Fruit fly (Drosophila melanogaster) whole organism, prepupa: Measurements from ENCODE around the gene CG34175.

Source experiments
- Blimp-1 ChIP-seq: fragments of 200-800 bp; sonication (Bioruptor generic); optimal IDR thresholded peaks from 3 replicates; lab custom pipeline; 2017; ENCODE audit warnings: missing biosample characterization, missing genetic modification characterization, mild to moderate bottlenecking, moderate library complexity, missing genetic modification reagents
- CG11294 ChIP-seq: fragments of 200-800 bp; sonication (Bioruptor generic); IDR thresholded peaks from 2 replicates; pipeline ENCODE4 v1.3.6; 2022; ENCODE audit warnings: missing biosample characterization, missing genetic modification characterization
- CG11762 ChIP-seq: fragments of 200-800 bp; sonication (Bioruptor generic); optimal IDR thresholded peaks from 3 replicates; lab custom pipeline; 2016; ENCODE audit warnings: missing biosample characterization, missing genetic modification characterization; ENCODE audit not compliant: insufficient read depth
- CG11902 ChIP-seq: fragments of 200-800 bp; sonication (Bioruptor generic); optimal IDR thresholded peaks from 3 replicates; lab custom pipeline; 2016; ENCODE audit warnings: missing biosample characterization, missing genetic modification characterization
- CG1621 ChIP-seq: fragments of 200-800 bp; sonication (Bioruptor generic); optimal IDR thresholded peaks from 3 replicates; lab custom pipeline; 2018; ENCODE audit warnings: missing biosample characterization, mild to moderate bottlenecking, missing genetic modification characterization
- CG16779 ChIP-seq: fragments of 200-800 bp; sonication (Bioruptor generic); optimal IDR thresholded peaks from 3 replicates; lab custom pipeline; 2017; ENCODE audit warnings: missing biosample characterization, mild to moderate bottlenecking, missing genetic modification characterization
- CG3032 ChIP-seq: fragments of 200-800 bp; optimal IDR thresholded peaks from 2 replicates; lab custom pipeline; 2019; ENCODE audit warnings: missing biosample characterization, mild to moderate bottlenecking, missing genetic modification characterization, moderate library complexity
- CG31627 ChIP-seq: fragments of 200-800 bp; sonication (Bioruptor generic); optimal IDR thresholded peaks from 3 replicates; lab custom pipeline; 2016; ENCODE audit warnings: missing biosample characterization, missing genetic modification characterization
- CG3919 ChIP-seq: fragments of 200-800 bp; sonication (Bioruptor generic); optimal IDR thresholded peaks from 3 replicates; lab custom pipeline; 2016; ENCODE audit warnings: missing biosample characterization, missing genetic modification characterization
- CG6276 ChIP-seq: fragments of 200-800 bp; sonication (Bioruptor generic); optimal IDR thresholded peaks from 2 replicates; lab custom pipeline; 2017; ENCODE audit warnings: missing biosample characterization, mild to moderate bottlenecking, missing genetic modification characterization
- CG6792 ChIP-seq: fragments of 200-800 bp; sonication (Bioruptor generic); optimal IDR thresholded peaks from 3 replicates; lab custom pipeline; 2016; ENCODE audit warnings: missing biosample characterization, missing genetic modification characterization
- CG6808 ChIP-seq: fragments of 200-800 bp; sonication (Bioruptor generic); optimal IDR thresholded peaks from 3 replicates; lab custom pipeline; 2017; ENCODE audit warnings: missing biosample characterization, missing genetic modification characterization, mild to moderate bottlenecking, moderate library complexity, missing genetic modification reagents
- CG6854 ChIP-seq: fragments of 200-800 bp; sonication (Bioruptor generic); optimal IDR thresholded peaks from 2 replicates; lab custom pipeline; 2017; ENCODE audit warnings: missing biosample characterization, mild to moderate bottlenecking, missing genetic modification characterization
- CG7368 ChIP-seq: fragments of 200-800 bp; sonication (Bioruptor generic); optimal IDR thresholded peaks from 3 replicates; lab custom pipeline; 2016; ENCODE audit warnings: missing biosample characterization, missing genetic modification characterization
- CG8319 ChIP-seq: fragments of 200-800 bp; sonication (Bioruptor generic); optimal IDR thresholded peaks from 3 replicates; lab custom pipeline; 2016; ENCODE audit warnings: missing biosample characterization, missing genetic modification characterization
- CG9139 ChIP-seq: fragments of 200-800 bp; sonication (Bioruptor generic); optimal IDR thresholded peaks from 3 replicates; lab custom pipeline; 2017; ENCODE audit warnings: missing biosample characterization, mild to moderate bottlenecking, missing genetic modification characterization
- Eip75B ChIP-seq: fragments of 200-800 bp; sonication (Bioruptor generic); optimal IDR thresholded peaks from 3 replicates; lab custom pipeline; 2016; ENCODE audit warnings: missing biosample characterization, missing genetic modification characterization
- Eip78C ChIP-seq: fragments of 200-800 bp; sonication (Bioruptor generic); peaks from one replicate; lab custom pipeline; 2016; ENCODE audit warnings: missing biosample characterization, missing genetic modification characterization
- Eip93F ChIP-seq: fragments of 200-800 bp; sonication (Bioruptor generic); optimal IDR thresholded peaks from 2 replicates; lab custom pipeline; 2016; ENCODE audit warnings: missing biosample characterization, mild to moderate bottlenecking, missing genetic modification characterization
- Ets21C ChIP-seq: fragments of 200-800 bp; sonication (Bioruptor generic); optimal IDR thresholded peaks from 3 replicates; lab custom pipeline; 2016; ENCODE audit warnings: missing biosample characterization, missing genetic modification characterization
- Ets96B ChIP-seq: fragments of 200-800 bp; optimal IDR thresholded peaks from 2 replicates; lab custom pipeline; 2019; ENCODE audit warnings: missing biosample characterization, mild to moderate bottlenecking, missing genetic modification characterization, moderate library complexity
- Gug ChIP-seq: fragments of 200-800 bp; sonication (Bioruptor generic); IDR thresholded peaks from 2 replicates; pipeline ENCODE4 v1.3.6; 2022; ENCODE audit warnings: missing biosample characterization, missing genetic modification characterization
- Hr38 ChIP-seq: sonication (Bioruptor generic); optimal IDR thresholded peaks from 2 replicates; lab custom pipeline; 2016; ENCODE audit warnings: missing biosample characterization, missing genetic modification characterization
- Hr39 ChIP-seq: fragments of 200-800 bp; sonication (Bioruptor generic); optimal IDR thresholded peaks from 2 replicates; lab custom pipeline; 2016; ENCODE audit warnings: missing biosample characterization, missing genetic modification characterization
- Hr4 ChIP-seq: fragments of 200-800 bp; sonication (Bioruptor generic); optimal IDR thresholded peaks from 3 replicates; lab custom pipeline; 2016; ENCODE audit warnings: missing biosample characterization, missing genetic modification characterization
- Lpt ChIP-seq: fragments of 200-800 bp; sonication (Bioruptor generic); optimal IDR thresholded peaks from 3 replicates; lab custom pipeline; 2016; ENCODE audit warnings: missing biosample characterization, missing genetic modification characterization
- Met ChIP-seq: fragments of 200-800 bp; sonication (Bioruptor generic); optimal IDR thresholded peaks from 3 replicates; lab custom pipeline; 2016; ENCODE audit warnings: missing biosample characterization, missing genetic modification characterization
- OdsH ChIP-seq: fragments of 200-800 bp; sonication (Bioruptor generic); optimal IDR thresholded peaks from 3 replicates; lab custom pipeline; 2016; ENCODE audit warnings: missing biosample characterization, missing genetic modification characterization
- Smox ChIP-seq: fragments of 200-800 bp; sonication (Bioruptor generic); optimal IDR thresholded peaks from 3 replicates; lab custom pipeline; 2016; ENCODE audit warnings: missing biosample characterization, missing genetic modification characterization
- Sox15 ChIP-seq: fragments of 200-800 bp; sonication (Bioruptor generic); optimal IDR thresholded peaks from 3 replicates; lab custom pipeline; 2016; ENCODE audit warnings: missing biosample characterization, missing genetic modification characterization
- achi ChIP-seq: fragments of 200-800 bp; sonication (Bioruptor generic); optimal IDR thresholded peaks from 3 replicates; lab custom pipeline; 2016; ENCODE audit warnings: missing biosample characterization, missing genetic modification characterization
- acj6 ChIP-seq: fragments of 200-800 bp; sonication (Bioruptor generic); optimal IDR thresholded peaks from 3 replicates; lab custom pipeline; 2016; ENCODE audit warnings: missing biosample characterization, missing genetic modification characterization
- cyc ChIP-seq: fragments of 200-800 bp; sonication (Bioruptor generic); optimal IDR thresholded peaks from 3 replicates; lab custom pipeline; 2016; ENCODE audit warnings: missing biosample characterization, missing genetic modification characterization
- dac ChIP-seq: fragments of 200-800 bp; sonication (Bioruptor generic); optimal IDR thresholded peaks from 2 replicates; lab custom pipeline; 2017; ENCODE audit warnings: missing biosample characterization, mild to moderate bottlenecking, missing genetic modification characterization
- dsx ChIP-seq: fragments of 200-800 bp; optimal IDR thresholded peaks from 3 replicates; lab custom pipeline; 2019; ENCODE audit warnings: missing biosample characterization, mild to moderate bottlenecking, missing genetic modification characterization, moderate library complexity; ENCODE audit not compliant: poor library complexity, severe bottlenecking
- eg ChIP-seq: fragments of 200-800 bp; sonication (Bioruptor generic); IDR thresholded peaks from 3 replicates; pipeline ENCODE4 v1.3.6; 2022; ENCODE audit warnings: missing biosample characterization, missing genetic modification characterization
- esn ChIP-seq: fragments of 200-800 bp; sonication (Bioruptor generic); optimal IDR thresholded peaks from 2 replicates; lab custom pipeline; 2016; ENCODE audit warnings: missing biosample characterization, mild to moderate bottlenecking, missing genetic modification characterization, moderate library complexity
- fd59A ChIP-seq: fragments of 200-800 bp; sonication (Bioruptor generic); optimal IDR thresholded peaks from 2 replicates; lab custom pipeline; 2017; ENCODE audit warnings: missing biosample characterization, mild to moderate bottlenecking, missing genetic modification characterization, missing genetic modification reagents
- fd85E ChIP-seq: fragments of 200-800 bp; sonication (Bioruptor generic); optimal IDR thresholded peaks from 3 replicates; lab custom pipeline; 2016; ENCODE audit warnings: missing biosample characterization, missing genetic modification characterization
- fkh ChIP-seq: fragments of 200-800 bp; sonication (Bioruptor generic); optimal IDR thresholded peaks from 3 replicates; lab custom pipeline; 2017; ENCODE audit warnings: missing biosample characterization, mild to moderate bottlenecking, missing genetic modification characterization, moderate library complexity
- lz ChIP-seq: fragments of 200-800 bp; sonication (Bioruptor generic); optimal IDR thresholded peaks from 3 replicates; lab custom pipeline; 2016; ENCODE audit warnings: missing biosample characterization, missing genetic modification characterization
- salr ChIP-seq, 2 experiments: fragments of 200-800 bp; sonication (Bioruptor generic); optimal IDR thresholded peaks; 3 replicates each; lab custom pipeline; 2016 to 2018; ENCODE audit warnings: missing biosample characterization in 2 of 2, missing genetic modification characterization in 2 of 2, mild to moderate bottlenecking in 1 of 2
- spab ChIP-seq: fragments of 200-800 bp; sonication (Bioruptor generic); optimal IDR thresholded peaks from 2 replicates; lab custom pipeline; 2017; ENCODE audit warnings: missing biosample characterization, mild to moderate bottlenecking, missing genetic modification characterization, missing genetic modification reagents
- ss ChIP-seq, 2 experiments: fragments of 200-800 bp; sonication (Bioruptor generic); optimal IDR thresholded peaks; 2 replicates in 1 of 2; 3 replicates in 1 of 2; lab custom pipeline; 2017 to 2018; ENCODE audit warnings: mild to moderate bottlenecking in 2 of 2, missing biosample characterization in 2 of 2, missing genetic modification characterization in 2 of 2, moderate library complexity in 1 of 2
- svp ChIP-seq: fragments of 200-800 bp; sonication (Bioruptor generic); peaks from one replicate; lab custom pipeline; 2016; ENCODE audit warnings: missing biosample characterization, missing genetic modification characterization

CG34175 gene

dm6 chr2L:3348146-3348747 lies 49.6 kb upstream of the CG34175 start (continued):
- TF ChIP-seq dsx (GFP tag; lab: Kevin White, UChicago) = peak; percentile 89
- peak; percentile 96 for TF ChIP-seq CG11294 (GFP tag; lab: Robert Waterston, UW)
- TF ChIP-seq Ets96B (tag; lab: Kevin White, UChicago) = peak; percentile 93
- TF ChIP-seq Smox = peak; percentile 84
- peak; percentile 96 for TF ChIP-seq OdsH (GFP tag; lab: Kevin White, UChicago)
- TF ChIP-seq Ets21C (GFP tag; lab: Kevin White, UChicago) = peak; percentile 92
- TF ChIP-seq eg = peak; percentile 99
- TF ChIP-seq Eip78C (GFP tag; lab: Kevin White, UChicago) = peak; percentile 98
- peak; percentile 69 for TF ChIP-seq Blimp-1 (GFP tag; lab: Kevin White, UChicago)
- TF ChIP-seq CG3032 (tag; lab: Kevin White, UChicago) = peak; percentile 91
- peak; percentile 93 for TF ChIP-seq CG3919 (GFP tag; lab: Kevin White, UChicago)
- TF ChIP-seq Hr39 (GFP tag; lab: Kevin White, UChicago) = peak; percentile 91
- peak; percentile 97 for TF ChIP-seq svp (GFP tag; lab: Kevin White, UChicago)
- peak; percentile 83 for TF ChIP-seq Met (GFP tag; lab: Kevin White, UChicago)
- peak; percentile 86 to 91 for TF ChIP-seq salr (GFP tag; optimal IDR thresholded peaks at IDR 0.05; lab: Kevin White, UChicago)
- TF ChIP-seq, all 60 proteins: peak for 59

DNA sequence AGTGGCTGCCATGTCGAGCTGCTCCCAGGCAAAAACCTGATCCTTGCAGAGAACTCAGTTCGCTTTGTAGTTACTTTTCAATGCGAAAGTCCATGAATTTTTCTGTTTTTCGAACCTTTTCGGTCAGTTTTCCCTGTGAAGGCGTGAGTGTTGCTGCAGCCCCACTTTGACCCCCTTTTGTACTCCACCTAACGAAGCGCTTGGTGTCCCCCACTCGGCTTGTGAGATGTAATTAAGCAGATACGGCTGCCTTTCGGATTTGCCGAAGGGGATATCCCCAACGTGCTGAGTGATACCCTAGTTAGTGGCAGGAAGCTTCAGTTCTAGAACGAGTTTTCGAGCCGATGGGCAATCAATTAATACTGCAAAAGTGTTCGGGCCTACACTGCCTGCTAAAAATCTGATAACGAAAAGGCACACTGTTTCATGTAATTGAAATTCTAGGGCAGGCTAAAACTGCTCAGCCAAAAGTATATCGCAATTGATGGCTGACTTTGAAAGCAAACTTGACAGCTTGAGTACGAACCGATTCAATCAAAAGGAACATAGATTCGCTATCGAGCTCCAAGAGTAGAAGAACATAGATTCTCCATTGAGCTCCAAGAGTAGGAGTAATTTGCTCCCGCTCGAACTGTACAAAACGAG lies 46.1 kb upstream of the CG34175 start:
- no peak for TF ChIP-seq dac (GFP tag; lab: Kevin White, UChicago)
- no peak for TF ChIP-seq fkh (GFP tag; lab: Kevin White, UChicago)
- no peak for TF ChIP-seq CG11762 (GFP tag; lab: Kevin White, UChicago)
- peak; percentile 30 for TF ChIP-seq Met (GFP tag; lab: Kevin White, UChicago)
- TF ChIP-seq Ets21C (GFP tag; lab: Kevin White, UChicago) = no peak
- no peak for TF ChIP-seq CG8319 (GFP tag; lab: Kevin White, UChicago)
- TF ChIP-seq Eip78C (GFP tag; lab: Kevin White, UChicago) = peak; percentile 91
- TF ChIP-seq CG31627 (GFP tag; lab: Kevin White, UChicago) = peak; percentile 12
- TF ChIP-seq ss (GFP tag; optimal IDR thresholded peaks at IDR 0.05; lab: Kevin White, UChicago) = peak; percentile 72 to 77
- peak; percentile 25 for TF ChIP-seq Hr39 (GFP tag; lab: Kevin White, UChicago)
- no peak for TF ChIP-seq Lpt (GFP tag; lab: Kevin White, UChicago)
- peak; percentile 11 for TF ChIP-seq cyc (GFP tag; lab: Kevin White, UChicago)
- TF ChIP-seq CG6808 (GFP tag; lab: Kevin White, UChicago) = peak; percentile 66
- no peak for TF ChIP-seq CG7368 (GFP tag; lab: Kevin White, UChicago)
- TF ChIP-seq Hr38 (GFP tag; lab: Kevin White, UChicago) = no peak
- TF ChIP-seq Eip93F (GFP tag; lab: Kevin White, UChicago) = no peak
- peak; percentile 7 for TF ChIP-seq lz (GFP tag; lab: Kevin White, UChicago)
- no peak for TF ChIP-seq CG11902 (GFP tag; lab: Kevin White, UChicago)
- TF ChIP-seq CG1621 = peak; percentile 41
- no peak for TF ChIP-seq Hr4 (GFP tag; lab: Kevin White, UChicago)
- TF ChIP-seq acj6 (GFP tag; lab: Kevin White, UChicago) = peak; percentile 27
- TF ChIP-seq eg = no peak
- peak; percentile 52 for TF ChIP-seq spab (GFP tag; lab: Kevin White, UChicago)
- peak; percentile 19 for TF ChIP-seq esn (GFP tag; lab: Kevin White, UChicago)
- no peak for TF ChIP-seq fd85E
- TF ChIP-seq CG3032 (tag; lab: Kevin White, UChicago) = peak; percentile 72
- peak; percentile 63 for TF ChIP-seq fd59A (GFP tag; lab: Kevin White, UChicago)
- TF ChIP-seq CG6854 = no peak
- peak; percentile 36 for TF ChIP-seq CG6792 (GFP tag; lab: Kevin White, UChicago)
- peak; percentile 4 for TF ChIP-seq CG9139 (GFP tag; lab: Kevin White, UChicago)
- TF ChIP-seq OdsH (GFP tag; lab: Kevin White, UChicago) = peak; percentile 32
- no peak for TF ChIP-seq CG6276 (GFP tag; lab: Kevin White, UChicago)
- TF ChIP-seq svp (GFP tag; lab: Kevin White, UChicago) = peak; percentile 66
- TF ChIP-seq Eip75B (GFP tag; lab: Kevin White, UChicago) = peak; percentile 25
- no peak for TF ChIP-seq Gug (GFP tag; lab: Robert Waterston, UW)
- TF ChIP-seq dsx (GFP tag; lab: Kevin White, UChicago) = peak; percentile 80
- no peak for TF ChIP-seq CG16779 (tag; lab: Kevin White, UChicago)
- TF ChIP-seq Sox15 = peak; percentile 10
- no peak for TF ChIP-seq CG11294 (GFP tag; lab: Robert Waterston, UW)
- TF ChIP-seq Ets96B (tag; lab: Kevin White, UChicago) = peak; percentile 58
- TF ChIP-seq CG3919 (GFP tag; lab: Kevin White, UChicago) = peak; percentile 52
- TF ChIP-seq achi = peak; percentile 30
